Worm (Caenorhabditis elegans) whole organism, L2 larva: ENCODE results near the gene M163.1.

Experiments used
- blmp-1 ChIP-seq: sonication (generic microtip); optimal IDR thresholded peaks from 2 replicates; lab custom pipeline; 2017; ENCODE audit warnings: missing genetic modification characterization, mild to moderate bottlenecking, missing compliant biosample characterization, antibody characterized with exemption, moderate library complexity; ENCODE audit not compliant: insufficient read depth
- nhr-237 ChIP-seq: fragments of 150-350 bp; optimal IDR thresholded peaks from 2 replicates; lab custom pipeline; 2014; ENCODE audit warnings: missing biosample characterization, missing genetic modification characterization
- skn-1 ChIP-seq: sonication (generic microtip); optimal IDR thresholded peaks from 2 replicates; lab custom pipeline; 2017; ENCODE audit warnings: missing biosample characterization, missing genetic modification characterization

DNA sequence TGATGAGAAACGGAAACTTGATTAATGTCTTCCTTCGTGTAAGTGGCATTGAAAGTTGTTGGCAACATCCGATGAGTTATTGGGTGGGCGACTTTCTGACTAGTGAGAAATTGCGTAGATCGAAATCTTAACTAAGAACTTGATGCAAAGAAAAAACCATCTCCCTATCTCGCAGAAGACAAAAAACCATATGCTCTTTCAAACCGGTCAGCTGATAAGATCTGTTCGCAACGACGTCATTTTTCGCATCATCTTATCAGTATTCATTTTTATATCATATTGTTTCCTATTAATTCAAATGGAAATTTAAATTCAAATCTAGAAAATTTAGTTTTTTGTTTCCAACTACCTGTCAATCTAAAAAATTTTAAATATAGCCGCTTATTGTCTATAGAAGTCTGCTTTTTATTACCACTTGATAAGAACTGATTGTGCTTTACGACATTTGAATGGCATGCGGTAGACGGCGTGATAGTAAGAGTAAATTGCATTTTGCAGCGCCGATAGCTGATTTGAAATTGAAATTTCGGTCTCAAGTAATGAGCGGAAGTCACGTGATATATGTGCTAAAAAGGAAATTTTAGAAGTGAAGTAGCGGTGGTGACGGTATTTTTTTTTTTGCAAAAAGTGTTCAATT, 3.1 kb downstream of the M163.1 start:
- TF ChIP-seq blmp-1 (peak; percentile 71), skn-1 (tag; lab: Kevin White, UChicago) (no peak), nhr-237 (tag; lab: Kevin White, UChicago) (no peak)
